Worm (Caenorhabditis elegans) whole organism, L3 larva: ENCODE data around the gene C49A9.1.

Experiments used
- R02D3.7 ChIP-seq: fragments of 150-350 bp; optimal IDR thresholded peaks from 2 replicates; lab custom pipeline; 2014; ENCODE audit warnings: missing biosample characterization, missing genetic modification characterization
- ZK546.5 ChIP-seq: sonication (generic microtip); optimal IDR thresholded peaks from 2 replicates; lab custom pipeline; 2017; ENCODE audit warnings: missing biosample characterization, missing genetic modification characterization
- ama-1 ChIP-seq: fragments of 150-350 bp; optimal IDR thresholded peaks from 2 replicates; lab custom pipeline; 2018
- ceh-28 ChIP-seq: fragments of 150-350 bp; optimal IDR thresholded peaks from 2 replicates; lab custom pipeline; 2014; ENCODE audit warnings: missing biosample characterization, missing genetic modification reagents, missing genetic modification characterization
- ceh-82 ChIP-seq: fragments of 150-350 bp; optimal IDR thresholded peaks from 2 replicates; lab custom pipeline; 2014; ENCODE audit warnings: missing biosample characterization, missing genetic modification characterization
- daf-12 ChIP-seq: fragments of 150-350 bp; optimal IDR thresholded peaks from 2 replicates; lab custom pipeline; 2014; ENCODE audit warnings: missing biosample characterization, missing genetic modification reagents, missing genetic modification characterization
- egl-27 ChIP-seq: sonication (generic microtip); optimal IDR thresholded peaks from 4 replicates; lab custom pipeline; 2017; ENCODE audit warnings: missing biosample characterization, missing genetic modification reagents, missing genetic modification characterization
- elt-1 ChIP-seq: fragments of 150-350 bp; optimal IDR thresholded peaks from 2 replicates; lab custom pipeline; 2014; ENCODE audit warnings: missing biosample characterization, missing genetic modification characterization
- elt-2 ChIP-seq: sonication (generic microtip); optimal IDR thresholded peaks from 2 replicates; lab custom pipeline; 2016; ENCODE audit warnings: missing genetic modification reagents, mild to moderate bottlenecking, missing genetic modification characterization, missing compliant biosample characterization
- elt-3 ChIP-seq, 3 experiments: fragments of 150-350 bp in 1 of 3; sonication (generic microtip) in 2 of 3; optimal IDR thresholded peaks; 2 replicates in 2 of 3; 4 replicates in 1 of 3; lab custom pipeline; 2014 to 2017; ENCODE audit warnings: missing biosample characterization in 3 of 3, missing genetic modification characterization in 3 of 3
- eor-1 ChIP-seq, 2 experiments: fragments of 150-350 bp; optimal IDR thresholded peaks; 2 replicates each; lab custom pipeline; 2014 to 2018; ENCODE audit warnings: missing biosample characterization in 2 of 2, missing genetic modification characterization in 2 of 2
- fkh-10 ChIP-seq: sonication (generic microtip); optimal IDR thresholded peaks from 2 replicates; lab custom pipeline; 2017; ENCODE audit warnings: missing biosample characterization, missing genetic modification reagents, missing genetic modification characterization
- fkh-2 ChIP-seq: fragments of 150-350 bp; optimal IDR thresholded peaks from 2 replicates; lab custom pipeline; 2014; ENCODE audit warnings: missing biosample characterization, missing genetic modification reagents, missing genetic modification characterization
- fos-1 ChIP-seq: fragments of 150-350 bp; optimal IDR thresholded peaks from 2 replicates; lab custom pipeline; 2014; ENCODE audit warnings: missing biosample characterization, missing genetic modification characterization
- lin-39 ChIP-seq: fragments of 150-350 bp; optimal IDR thresholded peaks from 2 replicates; lab custom pipeline; 2018; ENCODE audit warnings: missing biosample characterization, missing genetic modification reagents, missing genetic modification characterization
- lsy-12 ChIP-seq: sonication (generic microtip); optimal IDR thresholded peaks from 2 replicates; lab custom pipeline; 2016; ENCODE audit warnings: mild to moderate bottlenecking, missing genetic modification characterization, missing compliant biosample characterization
- mml-1 ChIP-seq: fragments of 150-350 bp; sonication (generic microtip); optimal IDR thresholded peaks from 3 replicates; lab custom pipeline; 2014; ENCODE audit warnings: missing biosample characterization, missing genetic modification characterization
- nfya-1 ChIP-seq: sonication (generic microtip); optimal IDR thresholded peaks from 2 replicates; lab custom pipeline; 2017; ENCODE audit warnings: missing genetic modification characterization, mild to moderate bottlenecking, missing compliant biosample characterization, antibody characterized with exemption, moderate library complexity; ENCODE audit not compliant: insufficient read depth
- nhr-23 ChIP-seq: fragments of 150-350 bp; optimal IDR thresholded peaks from 2 replicates; lab custom pipeline; 2014; ENCODE audit warnings: missing biosample characterization, missing genetic modification reagents, missing genetic modification characterization
- nhr-25 ChIP-seq: sonication (generic microtip); optimal IDR thresholded peaks from 2 replicates; lab custom pipeline; 2017; ENCODE audit warnings: missing biosample characterization, missing genetic modification characterization
- nhr-43 ChIP-seq: sonication (generic microtip); optimal IDR thresholded peaks from 2 replicates; lab custom pipeline; 2016; ENCODE audit warnings: mild to moderate bottlenecking, missing genetic modification characterization, missing compliant biosample characterization; ENCODE audit not compliant: poor library complexity, severe bottlenecking
- nhr-76 ChIP-seq: fragments of 150-350 bp; sonication (generic microtip); optimal IDR thresholded peaks from 5 replicates; lab custom pipeline; 2014; ENCODE audit warnings: missing biosample characterization, missing genetic modification characterization
- nhr-77 ChIP-seq: fragments of 150-350 bp; optimal IDR thresholded peaks from 2 replicates; lab custom pipeline; 2014; ENCODE audit warnings: missing biosample characterization, missing genetic modification characterization
- pha-4 ChIP-seq: fragments of 150-350 bp; optimal IDR thresholded peaks from 2 replicates; lab custom pipeline; 2014; ENCODE audit warnings: missing biosample characterization, missing genetic modification reagents, missing genetic modification characterization
- pqm-1 ChIP-seq: fragments of 150-350 bp; optimal IDR thresholded peaks from 2 replicates; lab custom pipeline; 2017; ENCODE audit warnings: missing biosample characterization, missing genetic modification characterization, inconsistent platforms
- sea-2 ChIP-seq: fragments of 150-350 bp; sonication (generic microtip); optimal IDR thresholded peaks from 4 replicates; lab custom pipeline; 2014; ENCODE audit warnings: missing biosample characterization, missing genetic modification reagents, missing genetic modification characterization
- skn-1 ChIP-seq: fragments of 150-350 bp; optimal IDR thresholded peaks from 2 replicates; lab custom pipeline; 2014; ENCODE audit warnings: missing biosample characterization, missing genetic modification characterization
- snpc-4 ChIP-seq: fragments of 150-350 bp; optimal IDR thresholded peaks from 2 replicates; lab custom pipeline; 2014; ENCODE audit warnings: missing biosample characterization, missing genetic modification characterization
- unc-39 ChIP-seq: sonication (generic microtip); optimal IDR thresholded peaks from 4 replicates; lab custom pipeline; 2017; ENCODE audit warnings: missing biosample characterization, missing genetic modification characterization
- unc-62 ChIP-seq: fragments of 150-350 bp; sonication (generic microtip); optimal IDR thresholded peaks from 4 replicates; lab custom pipeline; 2014; ENCODE audit warnings: missing biosample characterization, missing genetic modification reagents, missing genetic modification characterization
- zag-1 ChIP-seq: fragments of 150-350 bp; optimal IDR thresholded peaks from 2 replicates; lab custom pipeline; 2014; ENCODE audit warnings: missing biosample characterization, missing genetic modification characterization
- ztf-11 ChIP-seq: fragments of 150-350 bp; optimal IDR thresholded peaks from 2 replicates; lab custom pipeline; 2014; ENCODE audit warnings: missing biosample characterization, missing genetic modification characterization
- ztf-4 ChIP-seq: fragments of 150-350 bp; optimal IDR thresholded peaks from 2 replicates; lab custom pipeline; 2014; ENCODE audit warnings: missing biosample characterization, missing genetic modification characterization

C49A9.1 gene

DNA sequence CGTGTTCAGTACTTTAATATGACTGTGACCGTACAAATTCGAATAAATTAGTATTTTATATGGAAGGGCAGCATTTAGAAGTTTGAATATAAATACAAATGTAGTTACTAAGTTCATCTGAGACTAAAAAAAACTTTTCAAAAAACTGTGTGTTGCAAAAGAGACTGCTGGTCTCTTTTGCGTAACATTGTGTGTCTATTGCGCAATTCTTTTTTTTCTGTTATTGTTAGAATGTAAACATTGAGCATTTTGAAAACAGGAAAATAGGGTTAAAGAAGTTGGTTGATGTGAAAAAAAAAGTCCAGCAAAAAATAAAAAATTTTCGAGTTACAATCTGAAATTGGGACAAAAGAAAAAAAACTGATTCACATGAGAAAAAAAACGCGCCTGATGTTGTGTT is 18.7 kb upstream of the C49A9.1 start:
- TF ChIP-seq sea-2 (GFP tag; lab: Kevin White, UChicago) (no peak), ztf-4 (tag; lab: Kevin White, UChicago) (no peak), pha-4 (tag; lab: Kevin White, UChicago) (peak; percentile 63)

DNA sequence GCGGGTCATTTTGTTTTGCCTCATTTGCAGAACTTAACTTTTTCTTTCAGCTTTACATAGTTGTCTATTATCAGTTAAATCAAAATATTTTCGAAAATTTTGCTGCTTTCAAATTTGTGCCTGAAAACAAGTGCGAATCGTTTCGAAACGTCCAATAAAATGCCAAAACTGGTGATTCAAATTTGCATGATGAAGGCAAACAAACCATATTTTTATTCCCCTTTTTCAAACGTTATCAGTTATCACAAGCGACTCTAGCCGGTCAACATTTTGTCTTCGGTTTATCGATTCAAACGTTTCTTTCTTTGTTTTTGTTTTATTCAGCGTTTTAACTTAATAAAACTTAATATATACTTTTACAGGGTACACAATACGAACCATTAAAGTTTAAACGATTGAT is 17.4 kb upstream of the C49A9.1 start, which contains the start of the genes ugt-24 and C49A9.6:
Gene ugt-24, minus strand, starts transcription at position 147 of the 400 bp plus-strand sequence.
Gene C49A9.6, plus strand, starts transcription at position 363 of the 400 bp plus-strand sequence.
- TF ChIP-seq daf-12 (tag; lab: Kevin White, UChicago) (no peak), zag-1 (no peak), pqm-1 (tag; lab: Kevin White, UChicago) (peak; percentile 59), nhr-76 (tag; lab: Kevin White, UChicago) (no peak), snpc-4 (tag; lab: Kevin White, UChicago) (no peak), ceh-28 (tag; lab: Kevin White, UChicago) (no peak), fos-1 (no peak), nhr-43 (tag; lab: Kevin White, UChicago) (no peak), pha-4 (tag; lab: Kevin White, UChicago) (peak; percentile 66), fkh-2 (tag; lab: Kevin White, UChicago) (no peak), ztf-4 (tag; lab: Kevin White, UChicago) (no peak), elt-2 (tag; lab: Kevin White, UChicago) (peak; percentile 71), fkh-10 (no peak), lin-39 (no peak), ztf-11 (tag; lab: Kevin White, UChicago) (no peak), nhr-25 (tag; lab: Kevin White, UChicago) (no peak), mml-1 (tag; lab: Kevin White, UChicago) (no peak), ceh-82 (no peak), nfya-1 (tag; lab: Kevin White, UChicago) (no peak), unc-62 (GFP tag; lab: Kevin White, UChicago) (no peak)

DNA sequence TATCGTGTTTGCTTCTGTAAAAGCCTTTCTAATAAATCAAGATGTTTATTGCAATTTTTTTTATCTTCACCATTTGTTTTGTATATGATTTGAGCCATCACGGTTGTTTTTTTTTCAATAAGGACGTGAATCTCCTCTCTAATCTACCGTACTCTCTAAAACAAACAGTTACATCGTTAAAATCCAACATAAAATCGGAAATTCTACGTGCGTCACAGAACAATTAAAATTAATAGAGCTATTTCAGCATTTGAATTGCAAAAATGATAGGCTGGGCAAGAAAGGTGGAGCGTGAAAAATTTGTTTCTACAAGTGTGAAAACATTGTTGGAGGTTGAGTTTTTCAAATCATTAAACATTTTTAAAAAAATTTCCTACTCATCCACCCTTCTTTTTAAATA is 14.6 kb upstream of the C49A9.1 start, which contains the start of gene C49A9.5:
Gene C49A9.5, plus strand, starts transcription at position 271 of the 400 bp plus-strand sequence.
- TF ChIP-seq elt-2 (tag; lab: Kevin White, UChicago) = peak; percentile 37
- TF ChIP-seq eor-1 (tag; optimal IDR thresholded peaks at IDR 0.05; lab: Kevin White, UChicago) = no peak
- no peak for TF ChIP-seq R02D3.7 (tag; lab: Kevin White, UChicago)
- TF ChIP-seq, all 47 proteins: peak for 1

DNA sequence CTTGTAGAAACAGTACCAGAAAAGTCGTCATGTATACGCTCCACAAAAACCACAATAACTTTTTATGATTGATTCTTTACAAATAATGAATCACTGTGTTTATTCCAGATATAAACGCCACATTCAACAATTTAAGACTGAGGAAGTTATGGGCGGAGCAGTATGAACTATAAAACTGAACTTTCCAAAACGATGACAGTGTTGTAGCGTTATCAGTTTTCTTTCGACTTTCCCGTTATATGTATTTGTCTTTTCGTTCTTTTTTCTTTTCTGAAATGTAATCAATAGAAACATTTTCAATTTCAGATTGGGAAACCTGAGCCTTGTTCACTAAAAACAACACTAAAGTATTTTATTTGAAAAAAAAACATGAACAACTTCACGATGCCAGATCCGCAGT is 10.9 kb upstream of the C49A9.1 start, which contains the start of gene C49A9.9:
Gene C49A9.9, plus strand, starts transcription at position 307 of the 400 bp plus-strand sequence.
- no peak for TF ChIP-seq elt-3 (tag; optimal IDR thresholded peaks at IDR 0.05; lab: Kevin White, UChicago)
- no peak for TF ChIP-seq unc-39 (tag; lab: Kevin White, UChicago)
- TF ChIP-seq pqm-1 (tag; lab: Kevin White, UChicago) = peak; percentile 58
- TF ChIP-seq elt-2 (tag; lab: Kevin White, UChicago) = peak; percentile 56
- TF ChIP-seq pha-4 (tag; lab: Kevin White, UChicago) = peak; percentile 45

DNA sequence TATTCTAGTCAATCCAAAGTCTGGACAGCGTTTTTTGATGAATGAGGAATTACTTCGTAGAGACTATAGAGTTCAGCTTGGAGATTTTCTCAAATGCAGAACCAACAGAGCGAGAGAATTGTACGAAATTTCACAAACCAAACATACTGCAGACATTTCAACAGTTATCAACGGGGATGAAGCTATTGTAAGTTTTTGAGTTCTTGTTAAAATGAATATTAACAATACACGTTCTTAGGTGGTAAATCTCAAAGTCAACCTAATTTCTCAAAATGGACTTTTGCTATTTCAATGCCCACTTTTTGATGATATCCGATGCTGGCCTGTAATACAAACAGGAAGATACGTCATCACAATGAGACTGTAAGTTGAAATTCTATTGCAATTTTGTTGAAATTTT is 10.5 kb upstream of the C49A9.1 start:
- no peak for TF ChIP-seq ama-1 (lab: Kevin White, UChicago)
- TF ChIP-seq nhr-77 (tag; lab: Kevin White, UChicago) = no peak
- TF ChIP-seq skn-1 (tag; lab: Kevin White, UChicago) = no peak
- no peak for TF ChIP-seq ztf-11 (tag; lab: Kevin White, UChicago)
- no peak for TF ChIP-seq mml-1 (tag; lab: Kevin White, UChicago)
- no peak for TF ChIP-seq R02D3.7 (tag; lab: Kevin White, UChicago)
- no peak for TF ChIP-seq lin-39
- TF ChIP-seq nhr-25 (tag; lab: Kevin White, UChicago) = no peak
- no peak for TF ChIP-seq ZK546.5 (tag; lab: Kevin White, UChicago)
- TF ChIP-seq nfya-1 (tag; lab: Kevin White, UChicago) = no peak
- no peak for TF ChIP-seq eor-1 (tag; optimal IDR thresholded peaks at IDR 0.05; lab: Kevin White, UChicago)
- TF ChIP-seq unc-62 (GFP tag; lab: Kevin White, UChicago) = no peak
- no peak for TF ChIP-seq lsy-12 (tag; lab: Kevin White, UChicago)
- TF ChIP-seq nhr-76 (tag; lab: Kevin White, UChicago) = no peak
- no peak for TF ChIP-seq nhr-23
- no peak for TF ChIP-seq elt-1 (tag; lab: Kevin White, UChicago)
- no peak for TF ChIP-seq egl-27
